Worm (Caenorhabditis elegans): ENCODE data around the gene T23F11.2.

The T23F11.2 gene

DNA sequence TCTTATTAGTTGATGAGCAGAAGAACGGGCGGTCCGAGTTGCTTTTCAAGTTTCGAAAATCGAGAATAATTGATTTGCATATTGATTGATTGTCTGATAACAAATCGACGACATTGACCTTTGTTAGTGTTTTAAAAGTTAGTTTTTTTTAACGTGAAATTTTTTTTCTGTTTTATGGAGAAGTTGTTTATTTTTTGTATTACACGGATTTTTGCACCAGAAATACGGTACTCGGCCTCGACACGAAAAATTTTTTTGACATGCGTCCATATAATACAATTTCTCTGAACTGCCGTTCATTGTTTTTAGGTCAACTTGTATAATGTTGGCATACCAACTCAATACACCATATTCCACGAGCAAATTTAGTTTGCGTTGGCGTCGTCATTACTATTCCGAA lies at the start of gene T23F11.2:
T23F11.2 (minus strand) TSS at position 101 of the 400 bp plus-strand sequence.
- TF ChIP-seq tbx-2 (tag; optimal IDR thresholded peaks at IDR 0.05) (no peak), hlh-30 (tag; optimal IDR thresholded peaks at IDR 0.05; ENCODE audit: insufficient read depth) (no peak), K02D7.2 (tag; optimal IDR thresholded peaks at IDR 0.05) (no peak), madf-2 (tag; optimal IDR thresholded peaks at IDR 0.05) (no peak)

DNA sequence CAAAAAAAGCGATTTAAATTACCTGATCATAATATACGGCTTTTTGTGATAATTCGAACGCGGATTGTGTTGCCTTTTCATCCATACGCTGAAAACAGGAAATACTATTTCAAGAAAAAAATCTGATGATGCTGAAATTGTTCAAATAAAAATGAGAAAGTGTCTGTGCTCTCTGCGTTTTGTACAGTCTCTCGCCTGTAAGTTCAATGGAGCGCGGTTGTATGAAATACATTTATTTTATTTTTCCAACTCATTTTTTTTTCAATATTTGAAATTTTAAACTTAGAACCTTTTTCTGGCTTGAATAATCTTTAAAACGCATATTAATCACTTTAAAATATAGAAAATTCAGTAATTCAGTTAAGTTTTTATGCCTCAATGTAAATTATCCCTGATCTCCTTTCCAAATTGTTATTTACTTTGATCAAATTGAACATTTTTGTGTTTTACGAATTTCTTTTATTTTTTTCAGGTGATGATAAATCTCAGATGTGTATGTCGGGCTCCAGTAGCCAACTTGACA lies 48.7 kb upstream of the T23F11.2 start, which contains the start of the genes clp-2 and mrpl-16:
clp-2 (minus strand) TSS at position 94 of the 523 bp plus-strand sequence.
mrpl-16 (plus strand) TSS at position 473 of the 523 bp plus-strand sequence.
- TF ChIP-seq ceh-45 (GFP tag; IDR thresholded peaks at IDR 0.05) (no peak), ztf-16 (tag; optimal IDR thresholded peaks at IDR 0.05) (no peak), unc-42 (tag; optimal IDR thresholded peaks at IDR 0.05) (peak; percentile 18)

DNA sequence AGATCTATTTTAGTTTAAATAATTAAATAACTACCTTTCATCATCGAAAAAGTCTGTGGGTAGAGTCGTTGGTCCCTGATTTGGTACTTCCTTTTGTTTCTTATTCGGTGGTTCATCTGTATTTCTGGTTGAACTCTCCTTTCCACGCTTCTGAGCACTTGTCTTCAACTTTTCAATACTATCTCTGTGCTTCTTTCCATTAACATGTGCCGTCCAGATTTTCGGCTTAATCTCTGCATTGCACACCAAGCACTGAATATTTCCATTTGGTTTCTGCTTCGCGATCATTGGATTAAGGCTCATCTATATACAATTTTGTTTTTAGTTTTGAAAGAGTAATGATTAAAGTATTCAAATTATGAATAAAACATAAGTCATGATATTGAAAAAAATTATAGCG lies 44.6 kb upstream of the T23F11.2 start, which contains the start of gene sel-13:
sel-13 (minus strand) TSS at position 303 of the 400 bp plus-strand sequence.
- no peak for TF ChIP-seq C08G9.2 (tag; optimal IDR thresholded peaks at IDR 0.05)
- TF ChIP-seq ref-2 (tag; optimal IDR thresholded peaks at IDR 0.05) = no peak
- TF ChIP-seq dve-1 (tag; optimal IDR thresholded peaks at IDR 0.05) = no peak
- TF ChIP-seq fax-1 (tag; optimal IDR thresholded peaks at IDR 0.05) = no peak
- no peak for TF ChIP-seq fkh-10 (GFP tag; optimal IDR thresholded peaks at IDR 0.05)
- TF ChIP-seq syd-9 (tag; optimal IDR thresholded peaks at IDR 0.05) = no peak
- TF ChIP-seq fkh-6 (tag; optimal IDR thresholded peaks at IDR 0.05) = no peak
- no peak for TF ChIP-seq pax-1 (tag; optimal IDR thresholded peaks at IDR 0.05)
- no peak for TF ChIP-seq ttx-3 (tag; optimal IDR thresholded peaks at IDR 0.05)
- TF ChIP-seq nfya-1 (tag; optimal IDR thresholded peaks at IDR 0.05) = no peak
- TF ChIP-seq ceh-45 (GFP tag; IDR thresholded peaks at IDR 0.05) = no peak
- no peak for TF ChIP-seq sdc-2 (tag; optimal IDR thresholded peaks at IDR 0.05)

DNA sequence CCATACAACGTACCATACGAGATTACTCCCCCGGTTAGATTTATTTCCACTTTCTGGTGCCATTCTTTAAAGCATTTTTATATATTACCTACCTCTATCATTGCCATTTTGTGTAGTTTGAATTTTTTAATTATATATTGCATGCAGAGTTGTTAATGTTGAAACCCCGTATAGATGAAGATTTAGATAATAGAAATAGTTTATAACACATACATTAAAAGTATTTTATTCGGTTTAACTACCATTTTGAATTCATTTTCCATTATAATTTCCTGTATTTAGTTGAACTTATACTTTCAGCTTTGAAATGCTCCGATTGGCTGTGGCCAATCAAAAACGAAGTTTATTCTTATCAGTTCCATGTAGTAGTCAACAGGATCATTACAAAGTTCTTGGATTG lies 42.5 kb upstream of the T23F11.2 start, which contains the start of gene dnj-18:
dnj-18 (plus strand) TSS at position 301 of the 400 bp plus-strand sequence.
- no peak for TF ChIP-seq tbx-7 (tag; optimal IDR thresholded peaks at IDR 0.05)
- TF ChIP-seq Y22D7AL.16 (tag; optimal IDR thresholded peaks at IDR 0.05) = no peak
- TF ChIP-seq rnt-1 (tag; optimal IDR thresholded peaks at IDR 0.05) = no peak
- TF ChIP-seq nhr-232 (tag; optimal IDR thresholded peaks at IDR 0.05) = no peak
- no peak for TF ChIP-seq unc-86 (tag; optimal IDR thresholded peaks at IDR 0.05)
- TF ChIP-seq unc-3 (GFP tag; conservative IDR thresholded peaks at IDR 0.05) = no peak
- no peak for TF ChIP-seq unc-3 (tag; optimal IDR thresholded peaks at IDR 0.05)
- TF ChIP-seq ref-2 (tag; optimal IDR thresholded peaks at IDR 0.05) = no peak
- no peak for TF ChIP-seq nhr-11 (tag; optimal IDR thresholded peaks at IDR 0.05)
- TF ChIP-seq C08G9.2 (tag; optimal IDR thresholded peaks at IDR 0.05) = no peak

DNA sequence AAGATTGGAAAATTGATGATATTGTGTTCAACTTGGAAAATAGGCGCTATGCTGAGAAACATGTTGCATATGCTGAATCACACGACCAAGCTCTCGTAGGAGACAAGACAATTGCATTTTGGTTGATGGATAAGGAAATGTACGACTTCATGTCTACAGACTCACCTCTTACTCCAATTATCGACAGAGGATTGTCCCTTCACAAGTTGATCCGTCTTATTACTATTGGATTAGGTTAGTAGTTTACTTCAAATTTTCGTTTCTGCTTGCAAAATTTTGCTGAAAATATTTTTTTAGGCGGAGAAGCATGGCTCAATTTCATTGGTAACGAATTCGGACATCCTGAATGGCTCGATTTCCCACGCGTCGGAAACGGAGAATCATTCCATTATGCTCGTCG lies 41.6 kb upstream of the T23F11.2 start:
- TF ChIP-seq odd-2 (tag; optimal IDR thresholded peaks at IDR 0.05) = no peak
- TF ChIP-seq pat-9 (tag; optimal IDR thresholded peaks at IDR 0.05) = no peak
- no peak for TF ChIP-seq ceh-9 (tag; optimal IDR thresholded peaks at IDR 0.05)
- TF ChIP-seq fkh-6 (tag; optimal IDR thresholded peaks at IDR 0.05) = no peak
- TF ChIP-seq fax-1 (tag; optimal IDR thresholded peaks at IDR 0.05) = no peak
- no peak for TF ChIP-seq ceh-30 (tag; optimal IDR thresholded peaks at IDR 0.05)
- no peak for TF ChIP-seq K09A11.1 (tag; optimal IDR thresholded peaks at IDR 0.05; ENCODE audit: insufficient read depth)
- no peak for TF ChIP-seq unc-3 (GFP tag; conservative IDR thresholded peaks at IDR 0.05)
- no peak for TF ChIP-seq unc-3 (tag; optimal IDR thresholded peaks at IDR 0.05)
- no peak for TF ChIP-seq pag-3 (tag; optimal IDR thresholded peaks at IDR 0.05; ENCODE audit: borderline replicate concordance)
- TF ChIP-seq dmd-4 (tag; optimal IDR thresholded peaks at IDR 0.05; ENCODE audit: borderline replicate concordance) = no peak
- TF ChIP-seq nhr-232 (tag; optimal IDR thresholded peaks at IDR 0.05) = no peak
- TF ChIP-seq ceh-48 (tag; optimal IDR thresholded peaks at IDR 0.05) = no peak
- TF ChIP-seq ceh-31 (tag; optimal IDR thresholded peaks at IDR 0.05) = no peak
- TF ChIP-seq che-1 (tag; optimal IDR thresholded peaks at IDR 0.05) = no peak
- no peak for TF ChIP-seq F13H6.1 (tag; optimal IDR thresholded peaks at IDR 0.05)
- no peak for TF ChIP-seq pqm-1 (tag; optimal IDR thresholded peaks at IDR 0.05)
- TF ChIP-seq lin-11 (tag; optimal IDR thresholded peaks at IDR 0.05) = no peak
- no peak for TF ChIP-seq tbx-2 (tag; optimal IDR thresholded peaks at IDR 0.05)

All from whole organism, late embryonic.